Worm (Caenorhabditis elegans): ENCODE results near the gene F16G10.11.

DNA sequence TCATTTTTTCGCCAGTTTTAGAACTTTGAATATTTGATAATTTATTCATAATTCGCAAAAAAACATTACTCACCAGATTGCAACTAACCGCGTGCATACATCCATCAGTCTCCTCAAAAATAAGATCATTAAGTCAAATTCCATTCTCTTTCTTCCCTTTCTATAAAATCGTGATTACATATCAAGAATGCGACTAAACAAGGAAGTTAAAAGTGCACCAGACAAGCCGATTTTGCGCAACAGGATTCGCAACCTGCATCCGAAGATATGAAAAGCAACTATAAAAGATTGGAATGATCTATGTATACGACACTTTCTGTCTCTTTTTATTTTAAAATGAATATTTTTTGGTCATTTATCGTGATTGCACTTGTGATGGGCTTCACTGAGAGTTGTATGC, 24.8 kb downstream of the F16G10.11 start, which contains the start of gene hpo-25:
- TF ChIP-seq nfya-1 (tag; optimal IDR thresholded peaks at IDR 0.05) (no peak), dve-1 (tag; optimal IDR thresholded peaks at IDR 0.05) (no peak), ets-4 (tag; optimal IDR thresholded peaks at IDR 0.05) (no peak), ceh-14 (tag; optimal IDR thresholded peaks at IDR 0.05) (no peak), pha-4 (tag; optimal IDR thresholded peaks at IDR 0.05) (no peak), odd-2 (tag; optimal IDR thresholded peaks at IDR 0.05) (no peak), sox-4 (tag; optimal IDR thresholded peaks at IDR 0.05) (no peak), nhr-11 (tag; optimal IDR thresholded peaks at IDR 0.05) (no peak)
